Comparison of ENCODE assay signal across 1 fruit fly cellular context in genomic region chr2L:19756040-19756439, dm6.
TF ChIP-seq lines count a peak whose summit lies in the region.

No protein-coding gene starts in this region.

TF ChIP-seq in whole organism, embryonic, 481 proteins besides CTCF, POLR2A, EP300 and RAD21 (continued from another document):
- TF ChIP-seq Atf3 (GFP tag; optimal IDR thresholded peaks at IDR 0.05; lab: Kevin White, UChicago) (no peak), Tbp (GFP tag; optimal IDR thresholded peaks at IDR 0.05; lab: Kevin White, UChicago) (no peak), amos (GFP tag; IDR thresholded peaks at IDR 0.05; lab: Robert Waterston, UW; ENCODE audit: partially characterized antibody) (no peak), bab2 (GFP tag; optimal IDR thresholded peaks at IDR 0.05; lab: Kevin White, UChicago) (no peak), ci (GFP tag; IDR thresholded peaks at IDR 0.05; lab: Robert Waterston, UW) (peak; percentile 48; the same call in 2 of the 3 replicates), CG2678 (tag; optimal IDR thresholded peaks at IDR 0.05; lab: Kevin White, UChicago) (no peak), gt (GFP tag; IDR thresholded peaks at IDR 0.05; lab: Robert Waterston, UW) (no peak), wek (GFP tag; optimal IDR thresholded peaks at IDR 0.05; lab: Kevin White, UChicago) (no peak), ken (GFP tag; IDR thresholded peaks at IDR 0.05; lab: Robert Waterston, UW) (0 out of 3 replicates have a peak, but pooled peaks have one; percentile 25), Sin3A (optimal IDR thresholded peaks at IDR 0.05; lab: Kevin White, UChicago) (no peak), slou (GFP tag; optimal IDR thresholded peaks at IDR 0.05; lab: Kevin White, UChicago) (no peak), tio (GFP tag; optimal IDR thresholded peaks at IDR 0.05; lab: Kevin White, UChicago) (no peak), CG6689 (GFP tag; IDR thresholded peaks at IDR 0.05; lab: Robert Waterston, UW) (no peak), chm (GFP tag; IDR thresholded peaks at IDR 0.05; lab: Robert Waterston, UW) (0 out of 2 replicates have a peak, but pooled peaks have one; percentile 22), CG13775 (GFP tag; optimal IDR thresholded peaks at IDR 0.05; lab: Kevin White, UChicago) (no peak), CG15011 (GFP tag; optimal IDR thresholded peaks at IDR 0.05; lab: Kevin White, UChicago) (no peak), Pdp1 (GFP tag; optimal IDR thresholded peaks at IDR 0.05; lab: Kevin White, UChicago) (no peak), CG14860 (GFP tag; IDR thresholded peaks at IDR 0.05; lab: Robert Waterston, UW; ENCODE audit: partially characterized antibody) (no peak), Bdp1 (GFP tag; optimal IDR thresholded peaks at IDR 0.05; lab: Kevin White, UChicago) (no peak), CG17328 (GFP tag; IDR thresholded peaks at IDR 0.05; lab: Robert Waterston, UW) (no peak), Camta (GFP tag; optimal IDR thresholded peaks at IDR 0.05; lab: Kevin White, UChicago) (no peak), crol (GFP tag; IDR thresholded peaks at IDR 0.05; lab: Robert Waterston, UW) (peak; percentile 95), Ptx1 (GFP tag; IDR thresholded peaks at IDR 0.05; lab: Robert Waterston, UW) (no peak), insv (GFP tag; optimal IDR thresholded peaks at IDR 0.05; lab: Kevin White, UChicago) (no peak), CG1647 (GFP tag; optimal IDR thresholded peaks at IDR 0.05; lab: Kevin White, UChicago) (no peak), da (GFP tag; optimal IDR thresholded peaks at IDR 0.05; lab: Kevin White, UChicago) (no peak), YL-1 (GFP tag; optimal IDR thresholded peaks at IDR 0.05; lab: Kevin White, UChicago) (no peak), her (GFP tag; optimal IDR thresholded peaks at IDR 0.05; lab: Kevin White, UChicago) (no peak), lmd (GFP tag; IDR thresholded peaks at IDR 0.05; lab: Robert Waterston, UW) (no peak), Spps (tag; optimal IDR thresholded peaks at IDR 0.05; lab: Kevin White, UChicago) (no peak), vnd (GFP tag; IDR thresholded peaks at IDR 0.05; lab: Robert Waterston, UW; ENCODE audit: partially characterized antibody) (no peak), abd-A (tag; optimal IDR thresholded peaks at IDR 0.05; lab: Kevin White, UChicago) (peak; percentile 26), dm (GFP tag; optimal IDR thresholded peaks at IDR 0.05; lab: Kevin White, UChicago) (no peak), CG5953 (GFP tag; IDR thresholded peaks at IDR 0.05; lab: Robert Waterston, UW) (no peak), CG18619 (GFP tag; optimal IDR thresholded peaks at IDR 0.05; lab: Kevin White, UChicago) (no peak), chinmo (GFP tag; IDR thresholded peaks at IDR 0.05; lab: Robert Waterston, UW; ENCODE audit: partially characterized antibody) (peak; percentile 64; the same call in 1 of the 4 replicates), aop (GFP tag; IDR thresholded peaks at IDR 0.05; lab: Robert Waterston, UW) (no peak), p53 (GFP tag; optimal IDR thresholded peaks at IDR 0.05; lab: Kevin White, UChicago) (no peak), CG15269 (tag; optimal IDR thresholded peaks at IDR 0.05; lab: Kevin White, UChicago) (no peak), Awh (GFP tag; IDR thresholded peaks at IDR 0.05; lab: Robert Waterston, UW) (no peak), CG3726 (GFP tag; IDR thresholded peaks at IDR 0.05; lab: Robert Waterston, UW) (no peak), CG10654 (GFP tag; optimal IDR thresholded peaks at IDR 0.05; lab: Kevin White, UChicago) (no peak), CG5245 (GFP tag; optimal IDR thresholded peaks at IDR 0.05; lab: Kevin White, UChicago) (no peak), CG9727 (GFP tag; optimal IDR thresholded peaks at IDR 0.05; lab: Kevin White, UChicago) (no peak), tap (tag; optimal IDR thresholded peaks at IDR 0.05; lab: Kevin White, UChicago) (no peak), danr (GFP tag; IDR thresholded peaks at IDR 0.05; lab: Robert Waterston, UW) (no peak), Bgb (GFP tag; IDR thresholded peaks at IDR 0.05; lab: Robert Waterston, UW; ENCODE audit: partially characterized antibody) (no peak; the same call in 1 of the 2 replicates), lbe (GFP tag; optimal IDR thresholded peaks at IDR 0.05; lab: Kevin White, UChicago) (no peak), CG3995 (GFP tag; optimal IDR thresholded peaks at IDR 0.05; lab: Kevin White, UChicago) (no peak), CG7357 (GFP tag; IDR thresholded peaks at IDR 0.05; lab: Robert Waterston, UW) (no peak), psq (GFP tag; optimal IDR thresholded peaks at IDR 0.05; lab: Kevin White, UChicago) (no peak), CrebB (tag; optimal IDR thresholded peaks at IDR 0.05; lab: Kevin White, UChicago) (no peak), Sry-δ (GFP tag; optimal IDR thresholded peaks at IDR 0.05; lab: Kevin White, UChicago) (no peak), tx (GFP tag; optimal IDR thresholded peaks at IDR 0.05; lab: Kevin White, UChicago) (no peak), Adf1 (GFP tag; IDR thresholded peaks at IDR 0.05; lab: Robert Waterston, UW) (peak; percentile 69), CG1792 (GFP tag; optimal IDR thresholded peaks at IDR 0.05; lab: Kevin White, UChicago) (no peak), CG12744 (GFP tag; optimal IDR thresholded peaks at IDR 0.05; lab: Kevin White, UChicago) (no peak), ttk (GFP tag; IDR thresholded peaks at IDR 0.05; lab: Robert Waterston, UW) (0 out of 2 replicates have a peak, but pooled peaks have one; percentile 10), CG13287 (GFP tag; IDR thresholded peaks at IDR 0.05; lab: Robert Waterston, UW; ENCODE audit: partially characterized antibody) (no peak), dpn (GFP tag; optimal IDR thresholded peaks at IDR 0.05; lab: Kevin White, UChicago) (no peak), jumu (GFP tag; optimal IDR thresholded peaks at IDR 0.05; lab: Kevin White, UChicago) (no peak), CG6654 (GFP tag; optimal IDR thresholded peaks at IDR 0.05; lab: Kevin White, UChicago) (no peak), CG15601 (tag; optimal IDR thresholded peaks at IDR 0.05; lab: Kevin White, UChicago) (no peak), CG14050 (GFP tag; IDR thresholded peaks at IDR 0.05; lab: Robert Waterston, UW) (no peak), z (GFP tag; IDR thresholded peaks at IDR 0.05; lab: Robert Waterston, UW) (no peak), wdn (GFP tag; IDR thresholded peaks at IDR 0.05; lab: Robert Waterston, UW) (no peak), gce (GFP tag; IDR thresholded peaks at IDR 0.05; lab: Robert Waterston, UW) (no peak), Mes4 (GFP tag; optimal IDR thresholded peaks at IDR 0.05; lab: Kevin White, UChicago) (no peak), Hr39 (optimal IDR thresholded peaks at IDR 0.05; lab: Kevin White, UChicago) (peak; percentile 71), Nf-YC (tag; optimal IDR thresholded peaks at IDR 0.05; lab: Kevin White, UChicago) (no peak), CG10565 (GFP tag; optimal IDR thresholded peaks at IDR 0.05; lab: Kevin White, UChicago) (no peak), Lhr (GFP tag; optimal IDR thresholded peaks at IDR 0.05; lab: Kevin White, UChicago) (no peak), Opbp (GFP tag; IDR thresholded peaks at IDR 0.05; lab: Robert Waterston, UW; ENCODE audit: partially characterized antibody) (no peak), Med (GFP tag; lab: Kevin White, UChicago) (peak; percentile 7), CG11456 (GFP tag; IDR thresholded peaks at IDR 0.05; lab: Robert Waterston, UW) (no peak), ewg (GFP tag; optimal IDR thresholded peaks at IDR 0.05; lab: Kevin White, UChicago) (no peak), Asciz (GFP tag; optimal IDR thresholded peaks at IDR 0.05; lab: Kevin White, UChicago) (no peak), CG32532 (GFP tag; IDR thresholded peaks at IDR 0.05; lab: Robert Waterston, UW) (no peak), Aef1 (GFP tag; IDR thresholded peaks at IDR 0.05; lab: Robert Waterston, UW) (peak; percentile 68), scrt (GFP tag; optimal IDR thresholded peaks at IDR 0.05; lab: Kevin White, UChicago) (peak; percentile 85), zfh1 (GFP tag; IDR thresholded peaks at IDR 0.05; lab: Robert Waterston, UW) (no peak)
